Worm (Caenorhabditis elegans): ENCODE data around the gene F11E6.10.

DNA sequence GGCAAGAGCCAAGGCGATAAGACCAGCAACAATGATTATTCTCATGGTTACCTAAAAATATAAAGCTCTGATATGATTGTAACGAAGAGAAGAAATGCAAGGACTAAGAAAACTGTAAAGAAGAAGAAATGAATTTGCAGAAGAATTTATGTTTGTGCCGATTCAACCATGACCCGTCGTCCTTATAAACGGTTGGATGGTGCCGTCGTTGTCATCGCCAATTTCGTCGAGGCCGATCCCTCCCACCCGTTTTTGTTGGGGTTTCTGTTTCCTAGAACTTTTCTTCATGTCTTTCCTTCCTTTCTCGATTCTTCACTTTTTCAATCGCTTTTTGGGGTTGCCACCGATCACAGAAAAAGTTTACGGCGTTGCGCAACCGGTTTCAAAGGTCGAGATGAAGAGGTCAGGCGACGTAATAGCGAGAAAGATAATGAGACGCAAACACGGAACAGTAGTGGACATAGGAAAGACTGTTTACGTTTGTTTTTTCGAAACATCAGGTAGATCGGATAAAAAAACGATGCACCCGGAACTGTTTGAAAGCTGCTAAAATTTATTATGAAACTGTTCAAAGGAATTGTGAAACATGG is 9.0 kb upstream of the F11E6.10 start, which contains the start of gene epic-1:
- TF ChIP-seq nfya-1 (tag; optimal IDR thresholded peaks at IDR 0.05) (no peak), dmd-4 (tag; optimal IDR thresholded peaks at IDR 0.05; ENCODE audit: borderline replicate concordance) (no peak), eyg-1 (tag; optimal IDR thresholded peaks at IDR 0.05) (no peak), ttx-3 (tag; optimal IDR thresholded peaks at IDR 0.05) (no peak), tbx-2 (tag; optimal IDR thresholded peaks at IDR 0.05) (no peak), ama-1 (optimal IDR thresholded peaks at IDR 0.05) (no peak), ceh-30 (tag; optimal IDR thresholded peaks at IDR 0.05) (no peak), ceh-14 (tag; optimal IDR thresholded peaks at IDR 0.05) (no peak), sox-4 (tag; optimal IDR thresholded peaks at IDR 0.05) (no peak), pqm-1 (tag; optimal IDR thresholded peaks at IDR 0.05) (no peak), ztf-16 (tag; optimal IDR thresholded peaks at IDR 0.05) (no peak), mec-3 (tag; optimal IDR thresholded peaks at IDR 0.05; ENCODE audit: borderline replicate concordance) (no peak)

Measured in whole organism, late embryonic.